Fruit fly (Drosophila melanogaster) whole organism, prepupa: ENCODE data around the gene CG8117.

Experiments used
- Blimp-1 ChIP-seq: fragments of 200-800 bp; sonication (Bioruptor generic); optimal IDR thresholded peaks from 3 replicates; lab custom pipeline; 2017; ENCODE audit warnings: missing biosample characterization, missing genetic modification characterization, mild to moderate bottlenecking, moderate library complexity, missing genetic modification reagents
- CG10631 ChIP-seq: fragments of 200-800 bp; sonication (Bioruptor generic); optimal IDR thresholded peaks from 2 replicates; lab custom pipeline; 2016; ENCODE audit warnings: missing biosample characterization, missing genetic modification characterization
- CG10669 ChIP-seq: fragments of 200-800 bp; sonication (Bioruptor generic); optimal IDR thresholded peaks from 3 replicates; lab custom pipeline; 2018; ENCODE audit warnings: missing biosample characterization, mild to moderate bottlenecking, missing genetic modification characterization, moderate library complexity
- CG11294 ChIP-seq: fragments of 200-800 bp; sonication (Bioruptor generic); IDR thresholded peaks from 2 replicates; pipeline ENCODE4 v1.3.6; 2022; ENCODE audit warnings: missing biosample characterization, missing genetic modification characterization
- CG11762 ChIP-seq: fragments of 200-800 bp; sonication (Bioruptor generic); optimal IDR thresholded peaks from 3 replicates; lab custom pipeline; 2016; ENCODE audit warnings: missing biosample characterization, missing genetic modification characterization; ENCODE audit not compliant: insufficient read depth
- CG11902 ChIP-seq: fragments of 200-800 bp; sonication (Bioruptor generic); optimal IDR thresholded peaks from 3 replicates; lab custom pipeline; 2016; ENCODE audit warnings: missing biosample characterization, missing genetic modification characterization
- CG15336 ChIP-seq: fragments of 200-800 bp; sonication (Bioruptor generic); IDR thresholded peaks from 2 replicates; pipeline ENCODE4 v1.3.6; 2022; ENCODE audit warnings: missing biosample characterization, missing genetic modification characterization
- CG1621 ChIP-seq: fragments of 200-800 bp; sonication (Bioruptor generic); optimal IDR thresholded peaks from 3 replicates; lab custom pipeline; 2018; ENCODE audit warnings: missing biosample characterization, mild to moderate bottlenecking, missing genetic modification characterization
- CG3032 ChIP-seq: fragments of 200-800 bp; optimal IDR thresholded peaks from 2 replicates; lab custom pipeline; 2019; ENCODE audit warnings: missing biosample characterization, mild to moderate bottlenecking, missing genetic modification characterization, moderate library complexity
- CG32006 ChIP-seq: fragments of 200-800 bp; sonication (Bioruptor generic); optimal IDR thresholded peaks from 3 replicates; lab custom pipeline; 2017; ENCODE audit warnings: missing biosample characterization, mild to moderate bottlenecking, missing genetic modification characterization
- CG34406 ChIP-seq: fragments of 200-800 bp; sonication (Bioruptor generic); optimal IDR thresholded peaks from 3 replicates; lab custom pipeline; 2016; ENCODE audit warnings: missing biosample characterization, missing genetic modification characterization
- CG6163 ChIP-seq: fragments of 200-800 bp; sonication (Bioruptor generic); IDR thresholded peaks from 3 replicates; pipeline ENCODE4 v1.3.6; 2022; ENCODE audit warnings: missing biosample characterization, missing genetic modification characterization
- CG6276 ChIP-seq: fragments of 200-800 bp; sonication (Bioruptor generic); optimal IDR thresholded peaks from 2 replicates; lab custom pipeline; 2017; ENCODE audit warnings: missing biosample characterization, mild to moderate bottlenecking, missing genetic modification characterization
- CG6808 ChIP-seq: fragments of 200-800 bp; sonication (Bioruptor generic); optimal IDR thresholded peaks from 3 replicates; lab custom pipeline; 2017; ENCODE audit warnings: missing biosample characterization, missing genetic modification characterization, mild to moderate bottlenecking, moderate library complexity, missing genetic modification reagents
- CG6854 ChIP-seq: fragments of 200-800 bp; sonication (Bioruptor generic); optimal IDR thresholded peaks from 2 replicates; lab custom pipeline; 2017; ENCODE audit warnings: missing biosample characterization, mild to moderate bottlenecking, missing genetic modification characterization
- CG7368 ChIP-seq: fragments of 200-800 bp; sonication (Bioruptor generic); optimal IDR thresholded peaks from 3 replicates; lab custom pipeline; 2016; ENCODE audit warnings: missing biosample characterization, missing genetic modification characterization
- CG8119 ChIP-seq: fragments of 200-800 bp; sonication (Bioruptor generic); IDR thresholded peaks from 3 replicates; pipeline ENCODE4 v1.3.6; 2022; ENCODE audit warnings: missing biosample characterization, missing genetic modification characterization
- CG8319 ChIP-seq: fragments of 200-800 bp; sonication (Bioruptor generic); optimal IDR thresholded peaks from 3 replicates; lab custom pipeline; 2016; ENCODE audit warnings: missing biosample characterization, missing genetic modification characterization
- CG8632 ChIP-seq: fragments of 200-800 bp; sonication (Bioruptor generic); optimal IDR thresholded peaks from 3 replicates; lab custom pipeline; 2016; ENCODE audit warnings: missing biosample characterization, missing genetic modification characterization
- CG9139 ChIP-seq: fragments of 200-800 bp; sonication (Bioruptor generic); optimal IDR thresholded peaks from 3 replicates; lab custom pipeline; 2017; ENCODE audit warnings: missing biosample characterization, mild to moderate bottlenecking, missing genetic modification characterization
- Eip93F ChIP-seq: fragments of 200-800 bp; sonication (Bioruptor generic); optimal IDR thresholded peaks from 2 replicates; lab custom pipeline; 2016; ENCODE audit warnings: missing biosample characterization, mild to moderate bottlenecking, missing genetic modification characterization
- Ets21C ChIP-seq: fragments of 200-800 bp; sonication (Bioruptor generic); optimal IDR thresholded peaks from 3 replicates; lab custom pipeline; 2016; ENCODE audit warnings: missing biosample characterization, missing genetic modification characterization
- Hr38 ChIP-seq: sonication (Bioruptor generic); optimal IDR thresholded peaks from 2 replicates; lab custom pipeline; 2016; ENCODE audit warnings: missing biosample characterization, missing genetic modification characterization
- Hr39 ChIP-seq: fragments of 200-800 bp; sonication (Bioruptor generic); optimal IDR thresholded peaks from 2 replicates; lab custom pipeline; 2016; ENCODE audit warnings: missing biosample characterization, missing genetic modification characterization
- Hr4 ChIP-seq: fragments of 200-800 bp; sonication (Bioruptor generic); optimal IDR thresholded peaks from 3 replicates; lab custom pipeline; 2016; ENCODE audit warnings: missing biosample characterization, missing genetic modification characterization
- Met ChIP-seq: fragments of 200-800 bp; sonication (Bioruptor generic); optimal IDR thresholded peaks from 3 replicates; lab custom pipeline; 2016; ENCODE audit warnings: missing biosample characterization, missing genetic modification characterization
- OdsH ChIP-seq: fragments of 200-800 bp; sonication (Bioruptor generic); optimal IDR thresholded peaks from 3 replicates; lab custom pipeline; 2016; ENCODE audit warnings: missing biosample characterization, missing genetic modification characterization
- Sox102F ChIP-seq: fragments of 200-800 bp; sonication (Bioruptor generic); optimal IDR thresholded peaks from 2 replicates; lab custom pipeline; 2016; ENCODE audit warnings: missing biosample characterization, mild to moderate bottlenecking, missing genetic modification characterization
- Sox14 ChIP-seq: fragments of 200-800 bp; sonication (Bioruptor generic); optimal IDR thresholded peaks from 3 replicates; lab custom pipeline; 2016; ENCODE audit warnings: missing biosample characterization, missing genetic modification characterization
- acj6 ChIP-seq: fragments of 200-800 bp; sonication (Bioruptor generic); optimal IDR thresholded peaks from 3 replicates; lab custom pipeline; 2016; ENCODE audit warnings: missing biosample characterization, missing genetic modification characterization
- cyc ChIP-seq: fragments of 200-800 bp; sonication (Bioruptor generic); optimal IDR thresholded peaks from 3 replicates; lab custom pipeline; 2016; ENCODE audit warnings: missing biosample characterization, missing genetic modification characterization
- dac ChIP-seq: fragments of 200-800 bp; sonication (Bioruptor generic); optimal IDR thresholded peaks from 2 replicates; lab custom pipeline; 2017; ENCODE audit warnings: missing biosample characterization, mild to moderate bottlenecking, missing genetic modification characterization
- dsx ChIP-seq: fragments of 200-800 bp; optimal IDR thresholded peaks from 3 replicates; lab custom pipeline; 2019; ENCODE audit warnings: missing biosample characterization, mild to moderate bottlenecking, missing genetic modification characterization, moderate library complexity; ENCODE audit not compliant: poor library complexity, severe bottlenecking
- eg ChIP-seq: fragments of 200-800 bp; sonication (Bioruptor generic); IDR thresholded peaks from 3 replicates; pipeline ENCODE4 v1.3.6; 2022; ENCODE audit warnings: missing biosample characterization, missing genetic modification characterization
- esn ChIP-seq: fragments of 200-800 bp; sonication (Bioruptor generic); optimal IDR thresholded peaks from 2 replicates; lab custom pipeline; 2016; ENCODE audit warnings: missing biosample characterization, mild to moderate bottlenecking, missing genetic modification characterization, moderate library complexity
- fd85E ChIP-seq: fragments of 200-800 bp; sonication (Bioruptor generic); optimal IDR thresholded peaks from 3 replicates; lab custom pipeline; 2016; ENCODE audit warnings: missing biosample characterization, missing genetic modification characterization
- fkh ChIP-seq: fragments of 200-800 bp; sonication (Bioruptor generic); optimal IDR thresholded peaks from 3 replicates; lab custom pipeline; 2017; ENCODE audit warnings: missing biosample characterization, mild to moderate bottlenecking, missing genetic modification characterization, moderate library complexity
- lz ChIP-seq: fragments of 200-800 bp; sonication (Bioruptor generic); optimal IDR thresholded peaks from 3 replicates; lab custom pipeline; 2016; ENCODE audit warnings: missing biosample characterization, missing genetic modification characterization
- net ChIP-seq: fragments of 200-800 bp; sonication (Bioruptor generic); optimal IDR thresholded peaks from 3 replicates; lab custom pipeline; 2016; ENCODE audit warnings: missing biosample characterization, missing genetic modification characterization
- pdm3 ChIP-seq: fragments of 200-800 bp; sonication (Bioruptor generic); optimal IDR thresholded peaks from 3 replicates; lab custom pipeline; 2016; ENCODE audit warnings: missing biosample characterization, missing genetic modification characterization
- spab ChIP-seq: fragments of 200-800 bp; sonication (Bioruptor generic); optimal IDR thresholded peaks from 2 replicates; lab custom pipeline; 2017; ENCODE audit warnings: missing biosample characterization, mild to moderate bottlenecking, missing genetic modification characterization, missing genetic modification reagents
- ss ChIP-seq, 2 experiments: fragments of 200-800 bp; sonication (Bioruptor generic); optimal IDR thresholded peaks; 2 replicates in 1 of 2; 3 replicates in 1 of 2; lab custom pipeline; 2017 to 2018; ENCODE audit warnings: mild to moderate bottlenecking in 2 of 2, missing biosample characterization in 2 of 2, missing genetic modification characterization in 2 of 2, moderate library complexity in 1 of 2
- svp ChIP-seq: fragments of 200-800 bp; sonication (Bioruptor generic); peaks from one replicate; lab custom pipeline; 2016; ENCODE audit warnings: missing biosample characterization, missing genetic modification characterization
- topi ChIP-seq: fragments of 200-800 bp; sonication (Bioruptor generic); optimal IDR thresholded peaks from 3 replicates; lab custom pipeline; 2016; ENCODE audit warnings: missing biosample characterization, missing genetic modification characterization
- vri ChIP-seq: fragments of 200-800 bp; sonication (Bioruptor generic); optimal IDR thresholded peaks from 3 replicates; lab custom pipeline; 2016; ENCODE audit warnings: missing biosample characterization, mild to moderate bottlenecking, missing genetic modification characterization

CG8117 gene

dm6 chrX:15618953-15619630 is 24.9 kb upstream of the CG8117 start (continued):
- TF ChIP-seq Sox102F (no peak), CG11902 (GFP tag; lab: Kevin White, UChicago) (peak; percentile 2), CG11294 (0 out of 2 replicates have a peak, but pooled peaks have one; percentile 18), CG10631 (GFP tag; lab: Kevin White, UChicago) (no peak), CG6276 (GFP tag; lab: Kevin White, UChicago) (no peak), esn (GFP tag; lab: Kevin White, UChicago) (peak; percentile 23), CG11762 (GFP tag; lab: Kevin White, UChicago) (no peak), net (GFP tag; lab: Kevin White, UChicago) (no peak), Met (GFP tag; lab: Kevin White, UChicago) (no peak), CG32006 (GFP tag; lab: Kevin White, UChicago) (peak; percentile 57), Sox14 (GFP tag; lab: Kevin White, UChicago) (no peak), dsx (GFP tag; lab: Kevin White, UChicago) (no peak), CG3032 (tag; lab: Kevin White, UChicago) (no peak), CG1621 (tag; lab: Kevin White, UChicago) (no peak), cyc (GFP tag; lab: Kevin White, UChicago) (peak; percentile 9), OdsH (GFP tag; lab: Kevin White, UChicago) (peak; percentile 23), pdm3 (GFP tag; lab: Kevin White, UChicago) (peak; percentile 16), topi (peak; percentile 8), Eip93F (GFP tag; lab: Kevin White, UChicago) (no peak), Blimp-1 (no peak), svp (GFP tag; lab: Kevin White, UChicago) (no peak), ss (GFP tag; optimal IDR thresholded peaks at IDR 0.05; lab: Kevin White, UChicago) (no peak), dac (GFP tag; lab: Kevin White, UChicago) (no peak), spab (GFP tag; lab: Kevin White, UChicago) (no peak), fd85E (GFP tag; lab: Kevin White, UChicago) (no peak), acj6 (GFP tag; lab: Kevin White, UChicago) (no peak), CG8319 (GFP tag; lab: Kevin White, UChicago) (no peak), CG6808 (GFP tag; lab: Kevin White, UChicago) (no peak)

DNA sequence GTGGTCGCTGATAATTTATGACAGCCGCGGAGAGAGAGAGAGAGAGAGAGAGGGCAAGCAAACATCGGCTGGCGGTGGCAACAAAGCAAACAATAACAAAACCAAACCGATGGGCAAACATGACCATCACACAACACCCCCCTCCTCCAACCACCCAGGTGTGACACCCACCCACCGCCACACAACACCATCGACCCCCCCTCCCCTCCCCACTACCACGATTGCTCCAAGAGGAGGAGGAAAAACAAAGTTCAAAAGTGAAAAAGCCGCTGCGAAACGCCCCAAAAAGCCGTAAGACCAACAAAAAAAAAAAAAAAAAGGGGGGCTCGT is 24.4 kb upstream of the CG8117 start:
- peak; percentile 88 for TF ChIP-seq fkh (GFP tag; lab: Kevin White, UChicago)
- no peak for TF ChIP-seq Ets21C (GFP tag; lab: Kevin White, UChicago)
- TF ChIP-seq, all 60 proteins: peak for 1

DNA sequence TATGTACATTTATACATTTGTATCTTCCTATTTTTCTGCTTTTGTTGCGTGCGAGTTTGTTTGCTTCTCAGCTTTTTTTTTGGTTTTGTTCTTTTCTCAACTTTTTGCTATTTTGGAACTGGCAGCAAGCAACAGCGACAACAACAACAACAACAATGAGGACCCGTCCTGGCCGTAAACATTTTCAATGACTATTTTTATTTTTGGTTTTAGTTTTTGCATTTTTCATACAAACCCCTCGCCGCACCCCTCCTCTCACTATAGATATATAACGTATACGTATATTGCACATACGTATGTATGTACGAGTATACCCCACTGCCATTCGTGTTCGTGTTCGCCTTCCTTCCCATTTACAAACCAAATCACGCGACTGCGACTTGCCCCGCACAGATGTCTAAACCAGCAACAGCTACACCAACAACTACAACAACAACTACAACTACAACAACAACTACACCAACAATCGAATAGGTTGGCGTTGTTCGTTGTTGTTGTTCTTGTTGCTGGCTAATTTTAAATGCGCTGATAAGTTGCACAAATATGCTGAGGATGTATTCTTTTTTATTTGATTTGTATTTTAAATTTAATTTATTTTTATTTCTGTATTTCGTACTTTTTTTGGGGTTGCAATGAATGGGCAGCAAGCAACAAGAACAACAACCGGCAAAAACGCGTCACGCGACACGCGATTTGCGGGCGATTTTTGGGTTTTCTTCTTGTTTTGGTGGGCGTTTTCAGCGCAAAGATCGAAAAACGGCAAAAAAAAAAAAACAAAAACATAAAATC is 23.4 kb upstream of the CG8117 start:
- TF ChIP-seq CG6163 (peak; percentile 59; the same call in 2 of the 3 replicates), pdm3 (GFP tag; lab: Kevin White, UChicago) (no peak), CG6854 (no peak), Hr4 (GFP tag; lab: Kevin White, UChicago) (no peak), CG8632 (GFP tag; lab: Kevin White, UChicago) (no peak), CG10631 (GFP tag; lab: Kevin White, UChicago) (no peak), CG34406 (GFP tag; lab: Kevin White, UChicago) (no peak), CG11294 (no peak), esn (GFP tag; lab: Kevin White, UChicago) (no peak), CG6808 (GFP tag; lab: Kevin White, UChicago) (peak; percentile 59), eg (peak; percentile 74), CG9139 (peak; percentile 35), Blimp-1 (no peak), CG6276 (GFP tag; lab: Kevin White, UChicago) (peak; percentile 71), vri (no peak), CG32006 (GFP tag; lab: Kevin White, UChicago) (peak; percentile 28), dac (GFP tag; lab: Kevin White, UChicago) (no peak), Hr38 (no peak), CG15336 (peak; percentile 47), CG10669 (GFP tag; lab: Kevin White, UChicago) (no peak), CG7368 (no peak), Eip93F (GFP tag; lab: Kevin White, UChicago) (no peak), lz (GFP tag; lab: Kevin White, UChicago) (no peak), Hr39 (GFP tag; lab: Kevin White, UChicago) (no peak), CG8119 (peak; percentile 55; the same call in 2 of the 3 replicates)
